Worm (Caenorhabditis elegans): Measurements from ENCODE around the gene C29E4.11.

ce11 chrIII:7907515-7907914 is 50.4 kb downstream of the C29E4.11 start, which contains the start of gene pcp-5:
- TF ChIP-seq tab-1 (GFP tag; IDR thresholded peaks at IDR 0.05), result no peak
- no peak for TF ChIP-seq med-1 (GFP tag; optimal IDR thresholded peaks at IDR 0.05; ENCODE audit: insufficient read depth)
- no peak for TF ChIP-seq flt-1 (GFP tag; IDR thresholded peaks at IDR 0.05)
- no peak for TF ChIP-seq ztf-29 (GFP tag; IDR thresholded peaks at IDR 0.05)
- no peak for TF ChIP-seq klf-2 (GFP tag; conservative IDR thresholded peaks at IDR 0.05)
- no peak for TF ChIP-seq ztf-23 (GFP tag; IDR thresholded peaks at IDR 0.05)
- no peak for TF ChIP-seq T22C8.4 (GFP tag; IDR thresholded peaks at IDR 0.05)
- TF ChIP-seq ref-1 (GFP tag; conservative IDR thresholded peaks at IDR 0.05), result no peak
- TF ChIP-seq cog-1 (tag; optimal IDR thresholded peaks at IDR 0.05), result no peak
